Worm (Caenorhabditis elegans): Measurements from ENCODE around the gene tag-342.

Gene tag-342

DNA sequence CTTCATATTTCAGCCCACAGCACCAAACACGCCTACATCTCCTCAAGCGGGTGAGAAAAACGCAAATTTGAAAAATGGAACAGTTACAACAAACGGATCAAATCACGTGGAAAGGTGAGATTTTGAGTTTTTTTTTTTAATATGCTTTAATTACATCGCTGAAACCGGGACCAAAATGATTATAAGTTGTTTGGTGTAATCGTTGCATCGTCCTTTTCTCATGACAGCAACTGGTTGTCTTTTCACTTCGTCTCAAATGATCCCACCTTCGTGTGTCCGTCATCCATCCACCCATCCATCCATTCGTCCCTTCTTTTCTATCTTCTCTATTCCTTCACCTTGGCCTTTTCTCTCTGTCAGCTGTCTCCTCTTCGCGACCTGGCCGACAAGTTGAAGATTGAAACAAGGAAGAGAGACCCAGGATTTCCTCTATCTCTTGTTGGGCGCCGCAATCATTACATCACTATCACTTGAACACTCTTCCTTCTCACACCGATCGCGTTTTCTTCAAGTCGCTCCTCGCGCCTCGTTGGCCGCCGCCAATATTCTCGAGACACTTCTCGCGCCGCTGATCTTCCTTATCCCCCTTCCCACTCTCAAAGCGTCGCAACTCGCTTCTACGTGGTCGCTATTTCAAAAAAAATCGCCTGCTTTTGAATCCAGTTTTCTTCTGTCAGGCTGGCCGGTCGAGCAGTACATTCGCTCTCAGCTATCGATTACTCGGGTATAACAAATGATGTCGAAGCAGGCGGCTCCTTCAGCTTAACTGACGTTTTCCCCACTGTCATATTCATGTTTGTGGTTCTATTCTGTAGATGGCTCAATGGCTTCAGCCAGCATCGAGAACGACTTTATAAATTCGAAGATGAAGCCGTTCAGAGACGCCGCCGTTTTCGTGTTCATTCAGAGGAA is 10.5 kb upstream of the tag-342 start:
- TF ChIP-seq W03F9.2 (tag; optimal IDR thresholded peaks at IDR 0.05) (no peak), him-1 (tag; optimal IDR thresholded peaks at IDR 0.05) (no peak), dao-5 (tag; optimal IDR thresholded peaks at IDR 0.05) (no peak)

DNA sequence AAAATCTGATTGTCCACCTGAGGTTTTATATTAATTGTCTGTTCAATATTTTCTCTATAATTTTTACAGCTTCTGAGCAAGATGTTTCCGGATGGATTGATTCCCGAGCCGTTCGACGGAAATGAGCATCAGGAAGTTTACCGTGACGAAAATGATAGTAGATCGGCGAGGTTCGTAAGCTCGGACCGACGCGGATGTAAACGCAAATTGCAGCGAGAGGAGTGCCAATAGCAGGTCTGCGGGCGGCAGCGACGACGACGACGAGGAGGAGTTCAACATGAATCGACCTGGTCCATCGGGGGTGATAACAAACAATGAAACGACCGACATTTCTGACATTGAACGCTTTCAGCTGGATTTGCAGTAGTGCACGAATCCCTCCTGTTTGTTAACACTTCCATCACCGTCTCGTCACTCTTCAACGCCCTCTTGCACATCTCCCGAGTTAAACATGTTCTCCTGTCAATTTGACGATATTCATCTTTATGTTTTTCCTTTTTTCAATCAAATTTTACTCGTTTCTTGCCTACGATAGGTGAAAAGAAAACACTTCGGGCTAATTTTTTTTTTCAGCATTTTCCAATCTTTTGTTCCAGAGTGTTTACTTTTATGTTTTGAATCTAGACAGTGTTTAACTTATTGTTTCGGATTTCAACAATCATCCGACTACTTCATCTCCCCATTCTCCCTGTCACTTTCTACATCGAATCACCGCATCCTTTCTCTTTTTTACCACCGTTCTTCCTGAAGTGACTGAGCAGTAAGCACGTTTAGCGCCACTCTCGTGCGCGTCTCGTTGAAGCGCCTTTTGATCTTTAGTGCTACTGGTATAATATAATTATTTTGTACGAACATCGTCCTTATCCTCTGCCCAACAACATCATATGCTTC is 5.8 kb upstream of the tag-342 start:
- TF ChIP-seq W03F9.2 (tag; optimal IDR thresholded peaks at IDR 0.05): no peak
- no peak for TF ChIP-seq dao-5 (tag; optimal IDR thresholded peaks at IDR 0.05)
- TF ChIP-seq him-1 (tag; optimal IDR thresholded peaks at IDR 0.05): no peak

DNA sequence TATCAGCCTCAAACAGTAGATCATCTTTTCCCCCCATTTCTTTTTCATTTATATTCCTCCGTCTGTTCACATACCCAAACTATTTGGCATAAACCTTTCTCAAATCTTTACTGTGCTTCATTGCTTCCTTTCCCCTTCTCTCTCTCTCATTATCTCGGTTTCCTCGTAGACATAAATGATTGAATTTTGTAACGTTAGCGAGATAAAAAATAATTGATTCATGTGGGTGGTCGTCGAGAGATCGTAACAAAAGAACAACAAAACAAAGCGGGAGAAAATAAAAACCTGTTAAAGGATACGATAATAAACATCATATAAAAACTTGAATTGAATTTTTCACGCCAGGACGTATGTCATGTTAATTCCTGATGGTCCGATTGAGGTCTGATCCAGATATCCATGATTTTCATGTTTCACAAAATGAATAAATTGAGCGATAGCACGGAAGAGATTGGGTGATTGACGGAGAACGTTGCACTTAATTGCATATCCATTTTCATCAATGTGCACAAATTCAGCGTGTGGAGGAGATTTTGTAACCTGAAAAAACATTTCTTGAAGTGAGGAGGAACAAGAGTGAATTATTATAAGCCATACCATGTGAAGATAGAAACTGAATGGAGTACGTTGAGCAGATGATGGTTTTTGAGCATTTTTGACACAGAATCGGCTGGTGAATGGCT is 5.0 kb upstream of the tag-342 start:
- TF ChIP-seq him-1 (tag; optimal IDR thresholded peaks at IDR 0.05) (no peak), W03F9.2 (tag; optimal IDR thresholded peaks at IDR 0.05) (no peak), dao-5 (tag; optimal IDR thresholded peaks at IDR 0.05) (no peak)

DNA sequence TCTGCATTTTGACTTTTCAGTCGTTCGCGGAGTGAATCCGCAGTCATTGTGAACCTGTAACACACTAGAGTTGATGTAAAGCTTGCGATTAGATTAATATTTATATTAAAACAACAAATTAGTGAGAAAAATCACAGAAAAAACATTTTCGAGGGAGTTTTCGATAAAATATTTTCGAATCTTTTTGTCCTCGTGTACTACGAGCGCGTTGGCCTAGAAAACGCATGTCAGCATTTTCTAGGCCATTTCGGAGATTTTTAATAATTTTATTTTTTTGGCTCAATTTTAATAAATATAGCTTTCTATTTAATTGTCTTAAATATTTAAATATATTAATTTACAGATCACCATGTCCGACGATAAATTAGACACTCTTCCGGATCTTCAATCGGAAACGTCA is 2.5 kb upstream of the tag-342 start, which contains the start of gene B0464.9:
Gene B0464.9 (plus strand): TSS at position 344 of the 400 bp plus-strand sequence.
- no peak for TF ChIP-seq him-1 (tag; optimal IDR thresholded peaks at IDR 0.05)
- TF ChIP-seq W03F9.2 (tag; optimal IDR thresholded peaks at IDR 0.05): peak; percentile 69
- TF ChIP-seq dao-5 (tag; optimal IDR thresholded peaks at IDR 0.05): no peak

DNA sequence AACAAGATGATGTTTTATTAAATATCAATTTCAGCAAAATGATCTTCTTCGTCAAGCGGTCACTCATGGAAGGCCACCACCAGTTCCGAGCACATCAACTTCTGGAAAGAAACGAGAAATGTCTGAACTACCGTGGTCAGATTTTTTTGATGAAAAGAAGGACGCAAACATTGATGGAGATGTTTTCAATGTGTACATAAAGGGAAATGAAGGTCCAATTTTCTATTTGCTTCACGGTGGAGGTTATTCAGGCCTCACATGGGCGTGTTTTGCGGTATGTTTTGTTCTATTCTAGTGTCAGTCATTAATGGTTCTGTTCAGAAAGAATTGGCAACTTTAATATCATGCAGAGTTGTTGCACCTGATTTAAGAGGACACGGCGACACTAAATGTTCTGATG is 2.1 kb upstream of the tag-342 start, which contains the start of gene B0464.6:
Gene B0464.6 (minus strand): TSS at position 101 of the 400 bp plus-strand sequence.
- TF ChIP-seq dao-5 (tag; optimal IDR thresholded peaks at IDR 0.05) (no peak), W03F9.2 (tag; optimal IDR thresholded peaks at IDR 0.05) (no peak), him-1 (tag; optimal IDR thresholded peaks at IDR 0.05) (no peak)

DNA sequence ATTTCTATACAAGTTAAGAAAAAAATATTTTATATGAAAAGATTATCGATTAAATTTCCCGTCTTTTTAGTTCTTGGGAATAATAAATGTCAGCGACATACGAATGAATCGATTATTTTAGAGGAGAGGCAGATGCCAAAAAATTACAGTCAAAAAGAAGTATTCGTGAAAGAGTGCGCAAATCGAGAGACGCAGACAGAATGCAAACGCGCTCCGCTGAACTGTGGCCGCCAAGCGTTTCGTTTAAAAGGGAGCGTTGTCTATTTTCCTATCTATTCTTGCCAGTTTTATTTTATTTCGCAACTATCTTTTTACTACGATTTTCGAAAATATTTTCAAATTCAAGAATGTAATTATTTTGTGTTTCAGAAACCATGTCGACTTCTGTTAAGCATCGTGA is 862 bp upstream of the tag-342 start, which contains the start of gene baf-1:
Gene baf-1 (plus strand): TSS at position 370 of the 400 bp plus-strand sequence.
- no peak for TF ChIP-seq him-1 (tag; optimal IDR thresholded peaks at IDR 0.05)
- TF ChIP-seq W03F9.2 (tag; optimal IDR thresholded peaks at IDR 0.05): peak; percentile 76
- no peak for TF ChIP-seq dao-5 (tag; optimal IDR thresholded peaks at IDR 0.05)

DNA sequence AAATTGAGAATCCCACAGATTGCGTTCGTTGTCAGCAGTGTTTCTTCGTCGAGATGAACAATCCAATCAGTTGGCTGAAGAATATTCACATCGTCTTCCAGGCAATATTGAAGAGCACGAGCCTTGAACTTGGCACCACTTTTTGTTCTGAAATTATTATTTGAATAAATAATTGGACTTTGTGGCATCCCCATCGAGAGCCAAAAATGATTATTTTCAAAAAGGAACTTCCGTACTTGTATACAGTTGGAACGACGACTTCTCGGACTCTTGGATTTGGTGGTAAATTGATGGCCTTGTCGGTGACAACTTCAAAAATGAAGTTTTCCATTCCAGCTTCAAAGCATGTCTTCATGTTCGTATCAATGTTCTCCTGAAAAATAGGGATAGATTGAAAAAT is 4.0 kb downstream of the tag-342 start:
- TF ChIP-seq him-1 (tag; optimal IDR thresholded peaks at IDR 0.05): no peak
- TF ChIP-seq dao-5 (tag; optimal IDR thresholded peaks at IDR 0.05): no peak
- TF ChIP-seq W03F9.2 (tag; optimal IDR thresholded peaks at IDR 0.05): no peak

DNA sequence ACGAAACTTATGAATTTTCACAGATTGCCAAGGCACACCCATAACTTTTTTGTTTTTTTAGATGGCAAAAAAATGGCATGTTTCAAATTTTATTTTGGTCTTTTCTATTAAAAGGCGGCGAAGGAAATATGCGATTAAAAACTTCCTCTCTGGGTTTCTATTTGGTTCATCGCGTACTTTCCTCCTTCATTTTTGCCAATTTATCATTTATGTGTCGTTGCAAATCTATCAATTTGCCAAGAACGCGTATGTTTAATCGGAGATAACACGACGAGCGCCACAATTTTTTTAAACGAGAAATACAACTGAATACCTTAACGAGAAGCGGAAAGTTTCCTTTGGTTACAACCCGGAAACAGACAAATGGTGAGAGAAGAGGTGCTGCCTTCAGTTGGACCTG is 4.5 kb downstream of the tag-342 start:
- TF ChIP-seq dao-5 (tag; optimal IDR thresholded peaks at IDR 0.05) (no peak), him-1 (tag; optimal IDR thresholded peaks at IDR 0.05) (no peak), W03F9.2 (tag; optimal IDR thresholded peaks at IDR 0.05) (no peak)

DNA sequence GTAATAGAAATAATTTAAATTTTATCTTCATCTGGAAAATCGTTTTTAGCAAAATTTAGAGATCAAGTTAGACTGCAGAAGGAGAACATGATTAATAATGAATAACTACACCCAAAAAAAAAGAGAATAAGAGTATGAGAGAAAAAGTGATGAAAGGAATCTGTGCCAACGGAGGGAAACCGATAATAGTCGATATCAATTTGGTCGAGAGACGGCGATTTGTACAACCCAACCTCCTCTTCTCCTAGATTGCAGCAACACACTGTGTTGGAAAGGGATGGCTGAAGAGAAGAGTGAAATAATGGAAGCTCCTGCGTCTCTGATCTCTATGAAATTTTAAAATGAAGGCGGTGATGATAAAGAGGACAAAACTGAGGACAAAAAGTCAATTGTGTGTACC is 6.5 kb downstream of the tag-342 start:
- TF ChIP-seq dao-5 (tag; optimal IDR thresholded peaks at IDR 0.05): no peak
- no peak for TF ChIP-seq him-1 (tag; optimal IDR thresholded peaks at IDR 0.05)
- TF ChIP-seq W03F9.2 (tag; optimal IDR thresholded peaks at IDR 0.05): no peak

DNA sequence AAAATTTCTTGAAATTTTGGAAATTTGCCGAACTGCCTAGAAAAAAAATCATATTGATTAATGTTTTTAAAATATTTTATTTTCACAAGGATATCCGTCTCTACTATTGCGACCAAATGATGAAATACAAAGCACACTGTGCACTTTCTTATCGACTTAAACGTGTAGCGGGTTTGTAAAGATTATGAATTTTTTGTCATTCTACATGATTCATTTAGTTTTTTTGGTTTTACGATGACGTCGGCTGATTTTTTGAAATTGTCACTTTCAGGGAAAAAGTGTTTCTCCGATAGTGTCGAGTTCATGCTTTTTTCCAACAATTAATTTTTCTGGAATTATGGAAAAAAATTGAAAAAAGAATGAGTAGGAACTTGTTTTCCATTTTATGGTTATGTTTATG is 8.6 kb downstream of the tag-342 start:
- TF ChIP-seq W03F9.2 (tag; optimal IDR thresholded peaks at IDR 0.05) (no peak), dao-5 (tag; optimal IDR thresholded peaks at IDR 0.05) (no peak), him-1 (tag; optimal IDR thresholded peaks at IDR 0.05) (no peak)

DNA sequence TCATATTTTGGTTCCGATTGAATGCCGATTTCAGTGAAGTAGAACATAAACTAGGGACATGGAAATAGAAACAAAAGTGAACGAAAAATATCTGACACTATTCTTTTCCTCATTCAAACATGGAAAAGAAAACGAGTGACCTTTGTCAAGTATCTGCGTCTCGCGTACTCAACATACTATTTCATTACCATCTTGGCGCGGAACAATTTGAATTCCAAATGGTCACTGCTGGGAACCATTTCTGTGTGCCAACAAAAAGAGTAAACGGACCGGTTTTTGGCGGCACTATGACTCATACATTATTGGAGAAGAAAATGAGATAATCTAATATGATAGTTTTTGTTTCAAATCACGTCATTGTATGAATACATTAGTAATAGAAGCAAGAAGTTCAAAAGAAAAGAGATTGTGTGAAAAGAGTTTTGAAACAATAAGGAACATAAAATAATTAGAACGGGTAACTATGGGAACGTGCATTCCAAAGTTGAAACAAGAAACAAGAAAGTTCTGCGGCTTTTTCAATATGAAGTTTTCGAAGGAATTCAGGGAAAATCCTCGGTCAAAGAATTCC is 14.6 kb downstream of the tag-342 start:
- TF ChIP-seq W03F9.2 (tag; optimal IDR thresholded peaks at IDR 0.05): no peak
- no peak for TF ChIP-seq dao-5 (tag; optimal IDR thresholded peaks at IDR 0.05)
- no peak for TF ChIP-seq him-1 (tag; optimal IDR thresholded peaks at IDR 0.05)

DNA sequence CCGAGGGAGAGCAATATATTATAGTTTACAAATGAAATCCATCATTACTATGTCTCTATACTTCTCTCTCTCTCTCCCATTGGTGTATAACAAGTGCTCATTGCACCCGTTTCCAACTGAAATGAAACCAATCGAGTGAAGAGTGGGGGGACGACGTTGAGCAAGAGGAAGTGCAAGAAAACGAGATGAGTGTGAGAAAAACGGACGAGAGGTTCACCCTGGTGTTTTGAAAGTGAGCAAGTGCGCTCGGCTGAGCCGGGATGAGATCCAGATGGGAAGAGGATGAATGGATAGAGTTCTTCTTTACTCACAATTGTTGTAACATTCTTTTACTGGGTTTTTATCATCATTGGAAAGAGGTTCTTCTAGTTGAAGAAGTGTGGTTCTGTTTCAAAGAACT is 15.8 kb downstream of the tag-342 start:
- no peak for TF ChIP-seq dao-5 (tag; optimal IDR thresholded peaks at IDR 0.05)
- no peak for TF ChIP-seq W03F9.2 (tag; optimal IDR thresholded peaks at IDR 0.05)
- TF ChIP-seq him-1 (tag; optimal IDR thresholded peaks at IDR 0.05): no peak

DNA sequence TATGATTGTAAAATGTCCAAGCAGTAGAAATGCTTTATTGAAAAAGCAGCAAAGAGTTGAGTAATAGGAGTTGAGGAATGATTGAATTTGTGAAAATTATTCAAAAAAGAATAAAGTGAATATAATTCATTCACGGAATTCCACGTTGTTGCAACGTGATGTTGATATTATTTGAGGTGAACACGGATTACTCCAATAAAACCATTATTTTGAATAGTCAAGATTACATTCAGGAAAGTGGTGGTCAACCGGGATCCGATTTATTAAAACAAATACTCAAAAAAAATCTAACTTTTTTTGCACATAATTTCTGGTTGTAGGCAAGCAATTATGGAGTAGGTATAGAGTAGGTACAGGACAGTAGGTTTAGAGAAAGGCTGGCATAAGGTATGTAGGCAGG is 17.4 kb downstream of the tag-342 start, which contains the start of gene bre-3:
Gene bre-3 (minus strand): TSS at position 101 of the 400 bp plus-strand sequence.
- TF ChIP-seq W03F9.2 (tag; optimal IDR thresholded peaks at IDR 0.05): no peak
